Fruit fly (Drosophila melanogaster): ENCODE data around the gene trc.

Gene trc

dm6 chr3L:19793438-19793998 is 40.6 kb downstream of the trc start, which contains the start of the genes CG42637, Gyc76C and SREBP (continued):
- no peak for TF ChIP-seq pros (GFP tag; optimal IDR thresholded peaks at IDR 0.05)
- TF ChIP-seq CG5953 (GFP tag; IDR thresholded peaks at IDR 0.05): no peak
- TF ChIP-seq pho (GFP tag; optimal IDR thresholded peaks at IDR 0.05): no peak
- no peak for TF ChIP-seq CG16863 (GFP tag; optimal IDR thresholded peaks at IDR 0.05)
- TF ChIP-seq tll (GFP tag; optimal IDR thresholded peaks at IDR 0.05): no peak
- TF ChIP-seq Elba2 (GFP tag; optimal IDR thresholded peaks at IDR 0.05): no peak
- no peak for TF ChIP-seq CG6654 (GFP tag; optimal IDR thresholded peaks at IDR 0.05)
- peak; percentile 47 for TF ChIP-seq unc-4 (GFP tag; IDR thresholded peaks at IDR 0.05; ENCODE audit: partially characterized antibody)
- TF ChIP-seq esg (GFP tag; conservative IDR thresholded peaks at IDR 0.05): no peak
- 0 out of 3 replicates have a peak, but pooled peaks have one; percentile 6 for TF ChIP-seq mld (GFP tag; IDR thresholded peaks at IDR 0.05; ENCODE audit: partially characterized antibody)
- TF ChIP-seq CG6175 (GFP tag; IDR thresholded peaks at IDR 0.05): 0 out of 3 replicates have a peak, but pooled peaks have one; percentile 16
- peak; percentile 96 for TF ChIP-seq gfzf (GFP tag; optimal IDR thresholded peaks at IDR 0.05)
- TF ChIP-seq Neu2 (GFP tag; optimal IDR thresholded peaks at IDR 0.05; ENCODE audit: borderline replicate concordance): no peak
- TF ChIP-seq stwl (tag; optimal IDR thresholded peaks at IDR 0.05): peak; percentile 95
- peak; percentile 4 for TF ChIP-seq Sry-δ (GFP tag; optimal IDR thresholded peaks at IDR 0.05)
- TF ChIP-seq ase (GFP tag; IDR thresholded peaks at IDR 0.05): no peak
- no peak for TF ChIP-seq CG12942 (GFP tag; optimal IDR thresholded peaks at IDR 0.05)
- no peak for TF ChIP-seq CG2129 (GFP tag; IDR thresholded peaks at IDR 0.05; ENCODE audit: partially characterized antibody)
- TF ChIP-seq YL-1 (GFP tag; optimal IDR thresholded peaks at IDR 0.05): no peak
- no peak for TF ChIP-seq CG10209 (GFP tag; optimal IDR thresholded peaks at IDR 0.05)
- no peak for TF ChIP-seq CG10462 (GFP tag; optimal IDR thresholded peaks at IDR 0.05)
- TF ChIP-seq chinmo (GFP tag; IDR thresholded peaks at IDR 0.05; ENCODE audit: partially characterized antibody): peak; percentile 59; the same call in 2 of the 4 replicates
- TF ChIP-seq ftz-f1 (GFP tag; optimal IDR thresholded peaks at IDR 0.05): no peak
- peak; percentile 60 for TF ChIP-seq CrebB (tag; optimal IDR thresholded peaks at IDR 0.05)
- TF ChIP-seq CG13894 (tag; optimal IDR thresholded peaks at IDR 0.05): peak; percentile 64
- TF ChIP-seq Antp (GFP tag; optimal IDR thresholded peaks at IDR 0.05): no peak
- no peak for TF ChIP-seq trh (GFP tag; optimal IDR thresholded peaks at IDR 0.05)
- TF ChIP-seq tgo (GFP tag; IDR thresholded peaks at IDR 0.05): no peak
- no peak for TF ChIP-seq CG1024 (GFP tag; IDR thresholded peaks at IDR 0.05)
- TF ChIP-seq CG9932 (GFP tag; IDR thresholded peaks at IDR 0.05): 0 out of 2 replicates have a peak, but pooled peaks have one; percentile 4
- TF ChIP-seq CG11695 (GFP tag; IDR thresholded peaks at IDR 0.05): no peak
- no peak for TF ChIP-seq CG17912 (GFP tag; optimal IDR thresholded peaks at IDR 0.05)
- TF ChIP-seq tap (tag; optimal IDR thresholded peaks at IDR 0.05): no peak
- no peak for TF ChIP-seq da (GFP tag; optimal IDR thresholded peaks at IDR 0.05)
- TF ChIP-seq CG13775 (GFP tag; optimal IDR thresholded peaks at IDR 0.05): no peak
- no peak; the same call in 2 of the 3 replicates for TF ChIP-seq so (GFP tag; IDR thresholded peaks at IDR 0.05)
- TF ChIP-seq D (optimal IDR thresholded peaks at IDR 0.05): no peak
- TF ChIP-seq D (GFP tag; optimal IDR thresholded peaks at IDR 0.05): no peak
- peak; percentile 13 for TF ChIP-seq pb (GFP tag; optimal IDR thresholded peaks at IDR 0.05)
- peak; percentile 4; the same call in 1 of the 2 replicates for TF ChIP-seq Atf6 (GFP tag; IDR thresholded peaks at IDR 0.05)
- TF ChIP-seq CG34376 (GFP tag; optimal IDR thresholded peaks at IDR 0.05): peak; percentile 19
- no peak for TF ChIP-seq CG10959 (GFP tag; IDR thresholded peaks at IDR 0.05)
- TF ChIP-seq CG12219 (GFP tag; optimal IDR thresholded peaks at IDR 0.05): no peak
- no peak for TF ChIP-seq Vsx1 (GFP tag; optimal IDR thresholded peaks at IDR 0.05)
- TF ChIP-seq Hand (GFP tag; optimal IDR thresholded peaks at IDR 0.05): no peak
- TF ChIP-seq HmgD (GFP tag; optimal IDR thresholded peaks at IDR 0.05): peak; percentile 42
- TF ChIP-seq dan (GFP tag; IDR thresholded peaks at IDR 0.05): no peak
- no peak for TF ChIP-seq Lim3 (GFP tag; IDR thresholded peaks at IDR 0.05)
- TF ChIP-seq fd3F (GFP tag; optimal IDR thresholded peaks at IDR 0.05): no peak
- no peak for TF ChIP-seq maf-S (GFP tag; optimal IDR thresholded peaks at IDR 0.05)
- TF ChIP-seq trem (tag; optimal IDR thresholded peaks at IDR 0.05): peak; percentile 89
